Fruit fly (Drosophila melanogaster): Measurements from ENCODE around the gene TfIIA-S-2.
A peak's percentile ranks its signal among the peaks of the same experiment; 100 is the strongest.

The TfIIA-S-2 gene

dm6 chrX:964012-964411 lies 47.4 kb downstream of the TfIIA-S-2 start (continued):
- TF ChIP-seq tap (tag; optimal IDR thresholded peaks at IDR 0.05) (no peak), CG4360 (GFP tag; IDR thresholded peaks at IDR 0.05) (no peak), dysf (GFP tag; IDR thresholded peaks at IDR 0.05) (peak; percentile 32; the same call in 1 of the 3 replicates), Adf1 (GFP tag; IDR thresholded peaks at IDR 0.05) (no peak), gsb (GFP tag; IDR thresholded peaks at IDR 0.05) (no peak), CG13775 (GFP tag; optimal IDR thresholded peaks at IDR 0.05) (no peak), CG1529 (GFP tag; optimal IDR thresholded peaks at IDR 0.05) (no peak), CG31388 (GFP tag; optimal IDR thresholded peaks at IDR 0.05) (no peak), Ada2b (GFP tag; IDR thresholded peaks at IDR 0.05) (peak; percentile 25; the same call in 1 of the 2 replicates), cg (GFP tag; optimal IDR thresholded peaks at IDR 0.05) (no peak), unc-4 (GFP tag; IDR thresholded peaks at IDR 0.05; ENCODE audit: partially characterized antibody) (no peak), ci (GFP tag; IDR thresholded peaks at IDR 0.05) (0 out of 3 replicates have a peak, but pooled peaks have one; percentile 13), zen2 (GFP tag; IDR thresholded peaks at IDR 0.05; ENCODE audit: partially characterized antibody) (no peak), lola (GFP tag; optimal IDR thresholded peaks at IDR 0.05) (no peak), CG31441 (GFP tag; IDR thresholded peaks at IDR 0.05) (no peak), CG6272 (GFP tag; IDR thresholded peaks at IDR 0.05) (no peak), Mrtf (GFP tag; IDR thresholded peaks at IDR 0.05) (no peak), Med (GFP tag) (peak; percentile 70), Awh (GFP tag; IDR thresholded peaks at IDR 0.05) (no peak), vfl (GFP tag; optimal IDR thresholded peaks at IDR 0.05) (no peak), sr (GFP tag; IDR thresholded peaks at IDR 0.05) (no peak), da (GFP tag; optimal IDR thresholded peaks at IDR 0.05) (no peak), cas (GFP tag; IDR thresholded peaks at IDR 0.05) (no peak), CG3407 (GFP tag; optimal IDR thresholded peaks at IDR 0.05) (no peak), ttk (GFP tag; IDR thresholded peaks at IDR 0.05) (0 out of 2 replicates have a peak, but pooled peaks have one; percentile 38), Fer3 (tag; optimal IDR thresholded peaks at IDR 0.05) (no peak), hkb (optimal IDR thresholded peaks at IDR 0.05) (no peak), hkb (GFP tag; IDR thresholded peaks at IDR 0.05) (peak; percentile 36; the same call in 1 of the 2 replicates), BEAF-32 (GFP tag; optimal IDR thresholded peaks at IDR 0.05) (no peak), CG17359 (tag; optimal IDR thresholded peaks at IDR 0.05) (no peak), ind (GFP tag; optimal IDR thresholded peaks at IDR 0.05) (no peak), row (GFP tag; IDR thresholded peaks at IDR 0.05) (peak; percentile 50; the same call in 2 of the 3 replicates), CG2202 (tag; optimal IDR thresholded peaks at IDR 0.05) (no peak), Sry-δ (GFP tag; optimal IDR thresholded peaks at IDR 0.05) (no peak), NC2α (GFP tag; optimal IDR thresholded peaks at IDR 0.05) (no peak), Optix (GFP tag; IDR thresholded peaks at IDR 0.05) (0 out of 3 replicates have a peak, but pooled peaks have one; percentile 6), ssp (GFP tag; IDR thresholded peaks at IDR 0.05) (no peak), Sox102F (GFP tag; optimal IDR thresholded peaks at IDR 0.05) (peak; percentile 6), CG9215 (GFP tag; IDR thresholded peaks at IDR 0.05) (no peak), sens (GFP tag) (peak; percentile 72)

All from whole organism, embryonic.